Fruit fly (Drosophila melanogaster) whole organism, embryonic: Measurements from ENCODE around the gene CG34268.

Experiments used
- Ada2b ChIP-seq: fragments of 200-800 bp; sonication (Bioruptor generic); IDR thresholded peaks from 2 replicates; pipeline ENCODE4 v1.3.6; 2022; ENCODE audit warnings: missing biosample characterization, missing genetic modification characterization
- Adf1 ChIP-seq: fragments of 200-800 bp; sonication (Bioruptor generic); IDR thresholded peaks from 2 replicates; pipeline ENCODE4 v1.3.6; 2022; ENCODE audit warnings: missing biosample characterization, missing genetic modification characterization
- CG10321 ChIP-seq: fragments of 200-800 bp; sonication (Bioruptor generic); IDR thresholded peaks from 2 replicates; pipeline ENCODE4 v1.3.6; 2022; ENCODE audit warnings: missing biosample characterization, missing genetic modification characterization
- CG11560 ChIP-seq: fragments of 200-800 bp; sonication (Bioruptor generic); IDR thresholded peaks from 3 replicates; pipeline ENCODE4 v1.3.6; 2022; ENCODE audit warnings: missing biosample characterization, missing genetic modification characterization
- CG12071 ChIP-seq: fragments of 200-800 bp; sonication (Bioruptor generic); optimal IDR thresholded peaks from 3 replicates; lab custom pipeline; 2018; ENCODE audit warnings: missing biosample characterization, mild to moderate bottlenecking, missing genetic modification characterization
- CG12942 ChIP-seq: fragments of 200-800 bp; sonication (Bioruptor generic); optimal IDR thresholded peaks from 3 replicates; lab custom pipeline; 2016; ENCODE audit warnings: missing biosample characterization, missing genetic modification characterization
- CG18764 ChIP-seq: fragments of 200-800 bp; sonication (Bioruptor generic); optimal IDR thresholded peaks from 3 replicates; lab custom pipeline; 2016; ENCODE audit warnings: missing biosample characterization, missing genetic modification characterization
- CG2202 ChIP-seq: fragments of 200-800 bp; sonication (Bioruptor generic); optimal IDR thresholded peaks from 2 replicates; lab custom pipeline; 2018; ENCODE audit warnings: missing biosample characterization, mild to moderate bottlenecking, missing genetic modification characterization
- CG30431 ChIP-seq: fragments of 200-800 bp; sonication (Bioruptor generic); optimal IDR thresholded peaks from 2 replicates; lab custom pipeline; 2017; ENCODE audit warnings: missing biosample characterization, missing genetic modification characterization
- CG3281 ChIP-seq: fragments of 200-800 bp; sonication (Bioruptor generic); optimal IDR thresholded peaks from 3 replicates; lab custom pipeline; 2017; ENCODE audit warnings: missing biosample characterization, mild to moderate bottlenecking, missing genetic modification characterization
- CG33213 ChIP-seq: fragments of 200-800 bp; sonication (Bioruptor generic); optimal IDR thresholded peaks from 3 replicates; lab custom pipeline; 2016; ENCODE audit warnings: missing biosample characterization, missing genetic modification characterization
- CG4820 ChIP-seq: fragments of 200-800 bp; sonication (Bioruptor generic); optimal IDR thresholded peaks from 3 replicates; lab custom pipeline; 2016; ENCODE audit warnings: missing biosample characterization, missing genetic modification characterization
- CG5953 ChIP-seq: fragments of 200-800 bp; sonication (Bioruptor generic); IDR thresholded peaks from 2 replicates; pipeline ENCODE4 v1.3.6; 2022; ENCODE audit warnings: missing biosample characterization, missing genetic modification characterization
- CG6813 ChIP-seq: fragments of 200-800 bp; sonication (Bioruptor generic); optimal IDR thresholded peaks from 2 replicates; lab custom pipeline; 2017; ENCODE audit warnings: missing biosample characterization, missing genetic modification characterization, mild to moderate bottlenecking, moderate library complexity, missing genetic modification reagents
- CG7745 ChIP-seq: fragments of 200-800 bp; sonication (Bioruptor generic); optimal IDR thresholded peaks from 2 replicates; lab custom pipeline; 2018; ENCODE audit warnings: missing biosample characterization, mild to moderate bottlenecking, missing genetic modification characterization, moderate library complexity
- CG9215 ChIP-seq: fragments of 200-800 bp; sonication (Bioruptor generic); IDR thresholded peaks from 2 replicates; pipeline ENCODE4 v1.3.6; 2022; ENCODE audit warnings: missing biosample characterization, missing genetic modification characterization
- CG9876 ChIP-seq: fragments of 200-800 bp; sonication (Bioruptor generic); optimal IDR thresholded peaks from 2 replicates; lab custom pipeline; 2016; ENCODE audit warnings: missing biosample characterization, missing genetic modification characterization
- Chrac-16 ChIP-seq: fragments of 200-800 bp; sonication (Bioruptor generic); optimal IDR thresholded peaks from 3 replicates; lab custom pipeline; 2016; ENCODE audit warnings: missing biosample characterization, missing genetic modification characterization
- CkIIα-i1 ChIP-seq: fragments of 200-800 bp; sonication (Bioruptor generic); IDR thresholded peaks from 2 replicates; pipeline ENCODE4 v1.3.6; 2022; ENCODE audit warnings: missing biosample characterization, missing genetic modification characterization
- CrebB ChIP-seq: fragments of 200-800 bp; sonication (Bioruptor generic); optimal IDR thresholded peaks from 3 replicates; lab custom pipeline; 2018; ENCODE audit warnings: missing biosample characterization, mild to moderate bottlenecking, missing genetic modification characterization
- Dip2 ChIP-seq: fragments of 200-800 bp; sonication (Bioruptor generic); IDR thresholded peaks from 2 replicates; pipeline ENCODE4 v1.3.6; 2022; ENCODE audit warnings: missing biosample characterization, missing genetic modification characterization
- Dip3 ChIP-seq: fragments of 200-800 bp; sonication (Bioruptor generic); optimal IDR thresholded peaks from 3 replicates; lab custom pipeline; 2016; ENCODE audit warnings: missing biosample characterization, missing genetic modification characterization
- Drgx ChIP-seq: fragments of 200-800 bp; sonication (Bioruptor generic); IDR thresholded peaks from 2 replicates; pipeline ENCODE4 v1.3.6; 2022; ENCODE audit warnings: missing biosample characterization, missing genetic modification characterization
- Hr3 ChIP-seq: fragments of 200-800 bp; sonication (Bioruptor generic); optimal IDR thresholded peaks from 3 replicates; lab custom pipeline; 2016; ENCODE audit warnings: missing biosample characterization, missing genetic modification characterization
- Hr51 ChIP-seq, 2 experiments: fragments of 200-800 bp; sonication (Bioruptor generic); optimal IDR thresholded peaks; 2 replicates in 1 of 2; 3 replicates in 1 of 2; lab custom pipeline; 2016 to 2018; ENCODE audit warnings: missing biosample characterization in 2 of 2, missing genetic modification characterization in 2 of 2, mild to moderate bottlenecking in 1 of 2, moderate library complexity in 1 of 2
- Jarid2 ChIP-seq: fragments of 200-800 bp; sonication (Bioruptor generic); optimal IDR thresholded peaks from 3 replicates; lab custom pipeline; 2017; ENCODE audit warnings: mild to moderate bottlenecking, missing biosample characterization, missing genetic modification reagents, missing genetic modification characterization
- MESR4 ChIP-seq: fragments of 200-800 bp; sonication (Bioruptor generic); optimal IDR thresholded peaks from 2 replicates; lab custom pipeline; 2018; ENCODE audit warnings: missing biosample characterization, mild to moderate bottlenecking, missing genetic modification characterization, moderate library complexity
- MTF-1 ChIP-seq: fragments of 200-800 bp; sonication (Bioruptor generic); optimal IDR thresholded peaks from 2 replicates; lab custom pipeline; 2018; ENCODE audit warnings: missing biosample characterization, mild to moderate bottlenecking, missing genetic modification characterization, borderline replicate concordance
- Max ChIP-seq: fragments of 200-800 bp; sonication (Bioruptor generic); optimal IDR thresholded peaks from 2 replicates; lab custom pipeline; 2016; ENCODE audit warnings: missing biosample characterization, mild to moderate bottlenecking, missing genetic modification characterization
- Optix ChIP-seq: fragments of 200-800 bp; sonication (Bioruptor generic); IDR thresholded peaks from 3 replicates; pipeline ENCODE4 v1.3.6; 2022; ENCODE audit warnings: missing biosample characterization, missing genetic modification characterization
- Pdp1 ChIP-seq, 2 experiments: fragments of 200-800 bp; sonication (Bioruptor generic); optimal IDR thresholded peaks; 3 replicates each; lab custom pipeline; 2016; ENCODE audit warnings: missing biosample characterization in 2 of 2, missing genetic modification characterization in 2 of 2, mild to moderate bottlenecking in 1 of 2, moderate library complexity in 1 of 2
- Stat92E ChIP-seq, 3 experiments: fragments of >200 bp in 2 of 3; fragments of 200-800 bp in 1 of 3; sonication (Bioruptor generic) in 1 of 3; optimal IDR thresholded peaks; 2 replicates each; lab custom pipeline; 2017 to 2019; ENCODE audit warnings: missing biosample characterization in 3 of 3, missing genetic modification characterization in 3 of 3, mild to moderate bottlenecking in 1 of 3, moderate library complexity in 1 of 3
- YL-1 ChIP-seq: fragments of 200-800 bp; sonication (Bioruptor generic); optimal IDR thresholded peaks from 3 replicates; lab custom pipeline; 2017; ENCODE audit warnings: missing biosample characterization, mild to moderate bottlenecking, missing genetic modification characterization
- ara ChIP-seq: fragments of 200-800 bp; sonication (Bioruptor generic); IDR thresholded peaks from 2 replicates; pipeline ENCODE4 v1.3.6; 2022; ENCODE audit warnings: missing biosample characterization, missing genetic modification characterization
- br ChIP-seq: fragments of >200 bp; optimal IDR thresholded peaks from 2 replicates; lab custom pipeline; 2017
- chm ChIP-seq: fragments of 200-800 bp; sonication (Bioruptor generic); IDR thresholded peaks from 2 replicates; pipeline ENCODE4 v1.3.6; 2022; ENCODE audit warnings: missing biosample characterization, missing genetic modification characterization
- danr ChIP-seq: fragments of 200-800 bp; sonication (Bioruptor generic); IDR thresholded peaks from 2 replicates; pipeline ENCODE4 v1.3.6; 2022; ENCODE audit warnings: missing biosample characterization, missing genetic modification characterization
- ftz-f1 ChIP-seq: fragments of 200-800 bp; sonication (Bioruptor generic); optimal IDR thresholded peaks from 2 replicates; lab custom pipeline; 2016; ENCODE audit warnings: missing biosample characterization, missing genetic modification characterization
- gce ChIP-seq: fragments of 200-800 bp; sonication (Bioruptor generic); IDR thresholded peaks from 3 replicates; pipeline ENCODE4 v1.3.6; 2022; ENCODE audit warnings: missing biosample characterization, missing genetic modification characterization
- gcm ChIP-seq: fragments of 200-800 bp; sonication (Bioruptor generic); optimal IDR thresholded peaks from 2 replicates; lab custom pipeline; 2019; ENCODE audit warnings: missing biosample characterization, mild to moderate bottlenecking, missing genetic modification characterization, moderate library complexity
- hb ChIP-seq: fragments of 200-800 bp; sonication (Bioruptor generic); IDR thresholded peaks from 3 replicates; pipeline ENCODE4 v1.3.6; 2022; ENCODE audit warnings: missing biosample characterization, missing genetic modification characterization; ENCODE audit not compliant: partially characterized antibody
- klu ChIP-seq: fragments of 200-800 bp; sonication (Bioruptor generic); IDR thresholded peaks from 2 replicates; pipeline ENCODE4 v1.3.6; 2022; ENCODE audit warnings: missing biosample characterization, missing genetic modification characterization
- lilli ChIP-seq: fragments of 200-800 bp; sonication (Bioruptor generic); optimal IDR thresholded peaks from 3 replicates; lab custom pipeline; 2016; ENCODE audit warnings: missing biosample characterization, missing genetic modification characterization
- mam ChIP-seq: fragments of 200-800 bp; sonication (Bioruptor generic); optimal IDR thresholded peaks from 3 replicates; lab custom pipeline; 2016; ENCODE audit warnings: missing biosample characterization, missing genetic modification characterization
- pho ChIP-seq: fragments of 200-800 bp; sonication (Bioruptor generic); optimal IDR thresholded peaks from 2 replicates; lab custom pipeline; 2016; ENCODE audit warnings: missing biosample characterization, missing genetic modification characterization
- ro ChIP-seq: fragments of 200-800 bp; sonication (Bioruptor generic); IDR thresholded peaks from 2 replicates; pipeline ENCODE4 v1.3.6; 2022; ENCODE audit warnings: missing biosample characterization, missing genetic modification characterization
- sqz ChIP-seq: fragments of 200-800 bp; sonication (Bioruptor generic); optimal IDR thresholded peaks from 3 replicates; lab custom pipeline; 2018; ENCODE audit warnings: missing biosample characterization, mild to moderate bottlenecking, missing genetic modification characterization
- twi ChIP-seq: fragments of 200-800 bp; optimal IDR thresholded peaks from 2 replicates; lab custom pipeline; 2019; ENCODE audit warnings: missing biosample characterization, mild to moderate bottlenecking, missing genetic modification characterization, moderate library complexity
- vvl ChIP-seq: fragments of 200-800 bp; sonication (Bioruptor generic); IDR thresholded peaks from 2 replicates; pipeline ENCODE4 v1.3.6; 2022; ENCODE audit warnings: missing biosample characterization, missing genetic modification characterization
- wdn ChIP-seq: fragments of 200-800 bp; sonication (Bioruptor generic); IDR thresholded peaks from 2 replicates; pipeline ENCODE4 v1.3.6; 2022; ENCODE audit warnings: missing biosample characterization, missing genetic modification characterization

The CG34268 gene

dm6 chr3L:545512-546161, 44.9 kb downstream of the CG34268 start (continued):
- peak; percentile 76 for TF ChIP-seq mam (GFP tag; lab: Kevin White, UChicago)
- TF ChIP-seq twi = no peak
- TF ChIP-seq Adf1 (GFP tag; lab: Robert Waterston, UW) = peak; percentile 44
- TF ChIP-seq hb (GFP tag; lab: Robert Waterston, UW) = no peak
- TF ChIP-seq Hr51 (GFP tag; optimal IDR thresholded peaks at IDR 0.05; lab: Kevin White, UChicago) = peak; percentile 49 to 71
- TF ChIP-seq Hr3 (GFP tag; lab: Kevin White, UChicago) = peak; percentile 12
- 0 out of 2 replicates have a peak, but pooled peaks have one; percentile 5 for TF ChIP-seq ara (GFP tag; lab: Robert Waterston, UW)
- no peak for TF ChIP-seq gcm (GFP tag; lab: Kevin White, UChicago)
- TF ChIP-seq Stat92E (GFP tag; optimal IDR thresholded peaks at IDR 0.05; lab: Kevin White, UChicago) = no peak
- peak; percentile 57 for TF ChIP-seq CrebB (tag; lab: Kevin White, UChicago)
- peak; percentile 73; the same call in 1 of the 2 replicates for TF ChIP-seq wdn (GFP tag; lab: Robert Waterston, UW)
- peak; percentile 67 for TF ChIP-seq CG3281 (GFP tag; lab: Kevin White, UChicago)
- peak; percentile 17 for TF ChIP-seq sqz (GFP tag; lab: Kevin White, UChicago)
- TF ChIP-seq CG9215 (GFP tag; lab: Robert Waterston, UW) = peak; percentile 62; the same call in 1 of the 2 replicates
- TF ChIP-seq ro (GFP tag; lab: Robert Waterston, UW) = no peak
- no peak for TF ChIP-seq chm (GFP tag; lab: Robert Waterston, UW)
- no peak for TF ChIP-seq CG18764 (GFP tag; lab: Kevin White, UChicago)
- TF ChIP-seq CG2202 (tag; lab: Kevin White, UChicago) = no peak
- no peak for TF ChIP-seq MESR4 (GFP tag; lab: Kevin White, UChicago)
- TF ChIP-seq lilli (GFP tag; lab: Kevin White, UChicago) = peak; percentile 87
- TF ChIP-seq Ada2b (GFP tag; lab: Robert Waterston, UW) = peak; percentile 64
- TF ChIP-seq CG7745 (tag; lab: Kevin White, UChicago) = no peak
- TF ChIP-seq klu (GFP tag; lab: Robert Waterston, UW) = peak; percentile 28; the same call in 1 of the 2 replicates
- peak; percentile 21 for TF ChIP-seq Max (GFP tag; lab: Kevin White, UChicago)
- no peak for TF ChIP-seq CG11560 (tag; lab: Robert Waterston, UW)
- TF ChIP-seq CG33213 (GFP tag; lab: Kevin White, UChicago) = peak; percentile 51
- TF ChIP-seq Jarid2 (GFP tag; lab: Kevin White, UChicago) = no peak
- TF ChIP-seq pho (GFP tag; lab: Kevin White, UChicago) = peak; percentile 76
- peak; percentile 13 for TF ChIP-seq CG12942 (GFP tag; lab: Kevin White, UChicago)
- TF ChIP-seq Pdp1 (GFP tag; optimal IDR thresholded peaks at IDR 0.05; lab: Kevin White, UChicago) = peak; percentile 62 to 66
- no peak for TF ChIP-seq ftz-f1 (GFP tag; lab: Kevin White, UChicago)
- no peak for TF ChIP-seq Dip2 (GFP tag; lab: Robert Waterston, UW)
- 0 out of 3 replicates have a peak, but pooled peaks have one; percentile 10 for TF ChIP-seq Optix (GFP tag; lab: Robert Waterston, UW)
- TF ChIP-seq Drgx (GFP tag; lab: Robert Waterston, UW) = peak; percentile 72
- TF ChIP-seq gce = no peak
- TF ChIP-seq vvl (GFP tag; lab: Robert Waterston, UW) = peak; percentile 81
- no peak for TF ChIP-seq YL-1
- TF ChIP-seq CG10321 (GFP tag; lab: Robert Waterston, UW) = 0 out of 2 replicates have a peak, but pooled peaks have one; percentile 35
- TF ChIP-seq CG9876 (GFP tag; lab: Kevin White, UChicago) = peak; percentile 17
- TF ChIP-seq danr (GFP tag; lab: Robert Waterston, UW) = peak; percentile 36; the same call in 1 of the 2 replicates
- peak; percentile 55 for TF ChIP-seq Chrac-16
- TF ChIP-seq CG12071 (GFP tag; lab: Kevin White, UChicago) = peak; percentile 67
- TF ChIP-seq CkIIα-i1 (GFP tag; lab: Robert Waterston, UW) = no peak
- no peak for TF ChIP-seq CG5953
- no peak for TF ChIP-seq MTF-1 (GFP tag; lab: Kevin White, UChicago)
- TF ChIP-seq CG4820 (GFP tag; lab: Kevin White, UChicago) = no peak
- TF ChIP-seq CG30431 = no peak
- TF ChIP-seq br (lab: Kevin White, UChicago) = no peak
- peak; percentile 56 for TF ChIP-seq Dip3 (GFP tag; lab: Kevin White, UChicago)
- TF ChIP-seq CG6813 (GFP tag; lab: Kevin White, UChicago) = peak; percentile 68
